Fruit fly (Drosophila melanogaster): ENCODE measurements around the gene CG32591.

Gene CG32591

dm6 chrX:14928844-14929243 lies at the start of gene CG32591:
Gene CG32591, minus strand, starts transcription at chrX:14928944.
- no peak for TF ChIP-seq insv (optimal IDR thresholded peaks at IDR 0.05)
- no peak for TF ChIP-seq psq (optimal IDR thresholded peaks at IDR 0.05)
- no peak for TF ChIP-seq ttk (optimal IDR thresholded peaks at IDR 0.05)
- TF ChIP-seq Myc (optimal IDR thresholded peaks at IDR 0.05), result no peak
- no peak for TF ChIP-seq h (optimal IDR thresholded peaks at IDR 0.05)
- no peak for TF ChIP-seq Sin3A (optimal IDR thresholded peaks at IDR 0.05)

dm6 chrX:14960856-14961255 lies 32.1 kb upstream of the CG32591 start:
- no peak for TF ChIP-seq h (optimal IDR thresholded peaks at IDR 0.05)
- TF ChIP-seq ttk (optimal IDR thresholded peaks at IDR 0.05), result no peak
- TF ChIP-seq Sin3A (optimal IDR thresholded peaks at IDR 0.05), result no peak
- TF ChIP-seq psq (optimal IDR thresholded peaks at IDR 0.05), result no peak
- no peak for TF ChIP-seq Myc (optimal IDR thresholded peaks at IDR 0.05)
- no peak for TF ChIP-seq insv (optimal IDR thresholded peaks at IDR 0.05)

- TF ChIP-seq h (optimal IDR thresholded peaks at IDR 0.05), result no peak
- no peak for TF ChIP-seq Myc (optimal IDR thresholded peaks at IDR 0.05)
- TF ChIP-seq ttk (optimal IDR thresholded peaks at IDR 0.05), result no peak
Measured at dm6 chrX:14955050-14955783, 26.5 kb upstream of the CG32591 start, which contains the start of the genes CG9030 and eag. Gene CG9030, minus strand, starts transcription at chrX:14955100. Gene eag, plus strand, starts transcription at chrX:14955477.

dm6 chrX:14953896-14954295 lies 25.2 kb upstream of the CG32591 start:
- TF ChIP-seq h (optimal IDR thresholded peaks at IDR 0.05), result no peak
- TF ChIP-seq ttk (optimal IDR thresholded peaks at IDR 0.05), result no peak
- TF ChIP-seq Myc (optimal IDR thresholded peaks at IDR 0.05), result no peak
- no peak for TF ChIP-seq Sin3A (optimal IDR thresholded peaks at IDR 0.05)
- no peak for TF ChIP-seq psq (optimal IDR thresholded peaks at IDR 0.05)
- no peak for TF ChIP-seq insv (optimal IDR thresholded peaks at IDR 0.05)

- no peak for TF ChIP-seq insv (optimal IDR thresholded peaks at IDR 0.05)
- no peak for TF ChIP-seq psq (optimal IDR thresholded peaks at IDR 0.05)
- TF ChIP-seq ttk (optimal IDR thresholded peaks at IDR 0.05), result no peak
- no peak for TF ChIP-seq Sin3A (optimal IDR thresholded peaks at IDR 0.05)
- TF ChIP-seq Myc (optimal IDR thresholded peaks at IDR 0.05), result no peak
Measured at dm6 chrX:14952845-14953720, 24.3 kb upstream of the CG32591 start, which contains the start of gene pdgy. Gene pdgy, minus strand, starts transcription at chrX:14953532.

- TF ChIP-seq insv (optimal IDR thresholded peaks at IDR 0.05) (no peak), Sin3A (optimal IDR thresholded peaks at IDR 0.05) (no peak), ttk (optimal IDR thresholded peaks at IDR 0.05) (no peak), h (optimal IDR thresholded peaks at IDR 0.05) (no peak)
Measured at dm6 chrX:14952097-14952844, 23.5 kb upstream of the CG32591 start.

- TF ChIP-seq h (optimal IDR thresholded peaks at IDR 0.05) (no peak), ttk (optimal IDR thresholded peaks at IDR 0.05) (no peak), insv (optimal IDR thresholded peaks at IDR 0.05) (no peak), Sin3A (optimal IDR thresholded peaks at IDR 0.05) (no peak), Myc (optimal IDR thresholded peaks at IDR 0.05) (no peak), psq (optimal IDR thresholded peaks at IDR 0.05) (no peak)
Measured at dm6 chrX:14951346-14951862, 22.7 kb upstream of the CG32591 start.

dm6 chrX:14950273-14951272 lies 21.8 kb upstream of the CG32591 start:
- TF ChIP-seq Myc (optimal IDR thresholded peaks at IDR 0.05) (no peak), ttk (optimal IDR thresholded peaks at IDR 0.05) (no peak)

- TF ChIP-seq h (optimal IDR thresholded peaks at IDR 0.05), result no peak
Measured at dm6 chrX:14949227-14949626, 20.5 kb upstream of the CG32591 start.

dm6 chrX:14947399-14947798 lies 18.7 kb upstream of the CG32591 start:
- TF ChIP-seq insv (optimal IDR thresholded peaks at IDR 0.05) (no peak), h (optimal IDR thresholded peaks at IDR 0.05) (no peak), psq (optimal IDR thresholded peaks at IDR 0.05) (no peak), Myc (optimal IDR thresholded peaks at IDR 0.05) (no peak), ttk (optimal IDR thresholded peaks at IDR 0.05) (no peak), Sin3A (optimal IDR thresholded peaks at IDR 0.05) (no peak)

- TF ChIP-seq ttk (optimal IDR thresholded peaks at IDR 0.05), result no peak
- TF ChIP-seq insv (optimal IDR thresholded peaks at IDR 0.05), result no peak
- TF ChIP-seq Myc (optimal IDR thresholded peaks at IDR 0.05), result no peak
- no peak for TF ChIP-seq h (optimal IDR thresholded peaks at IDR 0.05)
- no peak for TF ChIP-seq Sin3A (optimal IDR thresholded peaks at IDR 0.05)
- TF ChIP-seq psq (optimal IDR thresholded peaks at IDR 0.05), result no peak
Measured at dm6 chrX:14946522-14946921, 17.8 kb upstream of the CG32591 start.

Measured in Kc167 (cell line).